Fruit fly (Drosophila melanogaster): ENCODE measurements around the gene CG8611.

Gene CG8611

DNA sequence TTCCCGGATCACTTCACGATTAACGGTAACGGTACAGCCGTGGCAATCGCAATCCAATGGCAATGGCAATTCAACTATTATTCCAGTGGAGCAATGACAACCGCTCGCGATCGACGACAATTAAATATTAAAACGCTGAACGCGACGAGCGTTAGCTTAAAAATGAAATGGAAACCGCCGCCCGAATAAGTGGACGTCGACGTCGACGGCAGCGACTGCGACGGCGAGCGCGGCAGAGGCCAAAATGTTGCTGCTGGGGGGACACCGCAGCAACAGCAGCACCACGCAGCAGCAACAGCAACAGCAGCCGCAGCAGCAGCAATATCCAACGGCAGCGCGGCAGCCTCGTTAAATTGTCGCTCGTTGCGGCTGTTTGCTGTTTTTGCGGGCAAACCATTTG lies 30.5 kb upstream of the CG8611 start, which contains the start of gene CG8568:
Gene CG8568, minus strand, starts transcription at position 101 of the 400 bp plus-strand sequence.
- peak; percentile 15 for TF ChIP-seq svp (GFP tag)
- TF ChIP-seq Sox102F (GFP tag; optimal IDR thresholded peaks at IDR 0.05), result no peak

DNA sequence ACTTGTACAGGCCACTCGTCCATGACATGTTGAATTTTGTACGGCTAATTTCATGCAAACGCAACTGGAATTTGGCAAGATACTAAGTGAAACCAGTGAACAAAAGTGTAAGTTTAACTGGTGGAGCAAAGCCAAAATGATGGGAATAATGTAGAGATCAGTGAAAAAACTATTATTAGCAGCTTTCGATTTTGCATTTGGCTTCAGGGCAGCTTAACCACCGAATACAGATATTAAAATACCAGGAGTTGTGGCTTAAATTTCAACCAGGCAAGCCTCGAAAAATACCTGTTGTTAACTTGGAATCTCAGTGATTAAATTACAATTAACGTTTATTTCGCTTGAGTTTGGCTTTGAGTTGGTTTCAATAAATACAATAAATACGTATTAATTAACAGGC lies 26.7 kb upstream of the CG8611 start, which contains the start of gene p-cup:
Gene p-cup, minus strand, starts transcription at position 101 of the 400 bp plus-strand sequence.
- no peak for TF ChIP-seq topi (GFP tag; optimal IDR thresholded peaks at IDR 0.05)
- TF ChIP-seq Smox (GFP tag; optimal IDR thresholded peaks at IDR 0.05), result no peak
- TF ChIP-seq dac (GFP tag; optimal IDR thresholded peaks at IDR 0.05), result no peak
- TF ChIP-seq CG6792 (GFP tag; optimal IDR thresholded peaks at IDR 0.05), result no peak
- no peak for TF ChIP-seq CG16779 (tag; optimal IDR thresholded peaks at IDR 0.05)
- no peak for TF ChIP-seq CG15336 (GFP tag; IDR thresholded peaks at IDR 0.05)
- no peak for TF ChIP-seq eg (GFP tag; IDR thresholded peaks at IDR 0.05)
- no peak for TF ChIP-seq ss (GFP tag; optimal IDR thresholded peaks at IDR 0.05)
- TF ChIP-seq Hr38 (GFP tag; optimal IDR thresholded peaks at IDR 0.05), result no peak
- TF ChIP-seq Blimp-1 (GFP tag; optimal IDR thresholded peaks at IDR 0.05), result no peak

DNA sequence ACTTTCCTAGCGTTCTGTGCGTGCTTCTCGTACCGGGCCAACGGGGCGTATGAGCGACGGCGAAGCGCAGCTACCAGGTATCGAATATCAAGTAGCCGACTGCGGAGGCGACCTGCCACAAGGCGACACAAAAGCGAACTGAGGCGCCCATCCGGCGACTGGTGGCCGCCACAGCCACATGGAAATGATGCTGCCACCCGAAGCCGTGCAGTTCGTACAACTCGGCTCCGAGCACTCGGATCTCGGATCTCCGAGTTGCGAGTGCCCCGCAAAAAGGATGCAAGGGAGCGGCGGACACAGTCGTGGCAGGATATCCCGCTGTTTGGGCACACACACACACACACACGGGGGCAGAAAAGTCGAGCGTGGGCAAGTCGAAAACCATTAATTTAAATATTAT lies 21.9 kb upstream of the CG8611 start, which contains the start of the genes CG12994 and CG46464:
Gene CG12994, minus strand, starts transcription at position 115 of the 400 bp plus-strand sequence.
Gene CG46464, minus strand, starts transcription at position 115 of the 400 bp plus-strand sequence.
- TF ChIP-seq OdsH (GFP tag; optimal IDR thresholded peaks at IDR 0.05) (no peak), CG1621 (tag; optimal IDR thresholded peaks at IDR 0.05) (no peak)

DNA sequence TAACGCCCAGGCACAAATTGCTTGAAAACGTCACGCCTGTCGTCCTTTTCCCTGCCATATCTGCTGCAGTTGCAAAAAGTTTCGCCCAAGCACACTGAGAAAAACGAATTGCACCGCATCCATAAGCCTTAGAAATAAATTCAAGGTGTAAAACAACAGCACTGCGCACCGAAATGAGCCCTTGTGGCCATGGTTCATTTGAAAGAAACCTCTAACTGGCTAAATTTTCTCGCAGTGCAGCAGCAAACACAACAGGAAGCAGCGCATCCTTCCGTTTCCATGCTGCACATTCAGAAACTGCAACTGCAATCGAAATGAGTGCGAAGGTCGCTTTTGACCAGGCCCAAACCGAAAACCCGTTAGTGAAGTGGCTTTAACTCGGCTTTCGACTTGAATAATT lies 2.4 kb upstream of the CG8611 start:
- peak; percentile 23 for TF ChIP-seq acj6 (GFP tag; optimal IDR thresholded peaks at IDR 0.05)
- no peak for TF ChIP-seq CG9139 (GFP tag; optimal IDR thresholded peaks at IDR 0.05)
- TF ChIP-seq Hr38 (GFP tag; optimal IDR thresholded peaks at IDR 0.05), result no peak
- TF ChIP-seq Met (GFP tag; optimal IDR thresholded peaks at IDR 0.05), result peak; percentile 25
- peak; percentile 20 for TF ChIP-seq cyc (GFP tag; optimal IDR thresholded peaks at IDR 0.05)
- TF ChIP-seq Eip75B (GFP tag; optimal IDR thresholded peaks at IDR 0.05), result no peak
- TF ChIP-seq CG6808 (GFP tag; optimal IDR thresholded peaks at IDR 0.05), result no peak
- no peak for TF ChIP-seq Hr4 (GFP tag; optimal IDR thresholded peaks at IDR 0.05)
- peak; percentile 3 for TF ChIP-seq Sox102F (GFP tag; optimal IDR thresholded peaks at IDR 0.05)
- peak; percentile 6 for TF ChIP-seq CG1621 (tag; optimal IDR thresholded peaks at IDR 0.05)
- no peak for TF ChIP-seq Eip93F (GFP tag; optimal IDR thresholded peaks at IDR 0.05)
- no peak for TF ChIP-seq ss (GFP tag; optimal IDR thresholded peaks at IDR 0.05)
- TF ChIP-seq OdsH (GFP tag; optimal IDR thresholded peaks at IDR 0.05), result peak; percentile 28
- TF ChIP-seq topi (GFP tag; optimal IDR thresholded peaks at IDR 0.05), result peak; percentile 28
- TF ChIP-seq CG11294 (GFP tag; IDR thresholded peaks at IDR 0.05), result 0 out of 2 replicates have a peak, but pooled peaks have one; percentile 25
- no peak for TF ChIP-seq eg (GFP tag; IDR thresholded peaks at IDR 0.05)
- peak; percentile 19 for TF ChIP-seq CG11902 (GFP tag; optimal IDR thresholded peaks at IDR 0.05)
- TF ChIP-seq Smox (GFP tag; optimal IDR thresholded peaks at IDR 0.05), result no peak
- peak; percentile 15 for TF ChIP-seq pdm3 (GFP tag; optimal IDR thresholded peaks at IDR 0.05)
- no peak for TF ChIP-seq Sox14 (GFP tag; optimal IDR thresholded peaks at IDR 0.05)
- TF ChIP-seq fd85E (GFP tag; optimal IDR thresholded peaks at IDR 0.05), result no peak
- no peak for TF ChIP-seq CG6854 (GFP tag; optimal IDR thresholded peaks at IDR 0.05)
- TF ChIP-seq salr (GFP tag; optimal IDR thresholded peaks at IDR 0.05), result no peak
- no peak for TF ChIP-seq dac (GFP tag; optimal IDR thresholded peaks at IDR 0.05)
- TF ChIP-seq CG16779 (tag; optimal IDR thresholded peaks at IDR 0.05), result no peak
- no peak for TF ChIP-seq esn (GFP tag; optimal IDR thresholded peaks at IDR 0.05)
- TF ChIP-seq CG32006 (GFP tag; optimal IDR thresholded peaks at IDR 0.05), result peak; percentile 22
- no peak for TF ChIP-seq CG6792 (GFP tag; optimal IDR thresholded peaks at IDR 0.05)
- no peak for TF ChIP-seq CG4318 (GFP tag; optimal IDR thresholded peaks at IDR 0.05)
- TF ChIP-seq CG31627 (GFP tag; optimal IDR thresholded peaks at IDR 0.05), result peak; percentile 20
- no peak for TF ChIP-seq CG3919 (GFP tag; optimal IDR thresholded peaks at IDR 0.05)
- no peak for TF ChIP-seq achi (GFP tag; optimal IDR thresholded peaks at IDR 0.05)
- peak; percentile 31 for TF ChIP-seq Hr39 (GFP tag; optimal IDR thresholded peaks at IDR 0.05)
- TF ChIP-seq CG8119 (GFP tag; IDR thresholded peaks at IDR 0.05), result no peak
- peak; percentile 43; the same call in 1 of the 2 replicates for TF ChIP-seq CG15336 (GFP tag; IDR thresholded peaks at IDR 0.05)
- no peak for TF ChIP-seq Gug (GFP tag; IDR thresholded peaks at IDR 0.05)
- peak; percentile 34 for TF ChIP-seq CG10631 (GFP tag; optimal IDR thresholded peaks at IDR 0.05)
- peak; percentile 11 for TF ChIP-seq CG8319 (GFP tag; optimal IDR thresholded peaks at IDR 0.05)
- no peak for TF ChIP-seq spab (GFP tag; optimal IDR thresholded peaks at IDR 0.05)
- TF ChIP-seq Eip78C (GFP tag), result peak; percentile 49
- TF ChIP-seq dsx (GFP tag; optimal IDR thresholded peaks at IDR 0.05; ENCODE audit: poor library complexity, severe bottlenecking), result no peak
- TF ChIP-seq CG3032 (tag; optimal IDR thresholded peaks at IDR 0.05), result no peak

Data from whole organism, prepupa.